Fruit fly (Drosophila melanogaster) whole organism, larva: ENCODE results near the gene CG15249.

Experiments
- noc ChIP-seq: fragments of 200-800 bp; sonication (Bioruptor generic); optimal IDR thresholded peaks from 3 replicates; lab custom pipeline; 2019; ENCODE audit warnings: missing biosample characterization, mild to moderate bottlenecking, missing genetic modification characterization, moderate library complexity

The CG15249 gene

DNA sequence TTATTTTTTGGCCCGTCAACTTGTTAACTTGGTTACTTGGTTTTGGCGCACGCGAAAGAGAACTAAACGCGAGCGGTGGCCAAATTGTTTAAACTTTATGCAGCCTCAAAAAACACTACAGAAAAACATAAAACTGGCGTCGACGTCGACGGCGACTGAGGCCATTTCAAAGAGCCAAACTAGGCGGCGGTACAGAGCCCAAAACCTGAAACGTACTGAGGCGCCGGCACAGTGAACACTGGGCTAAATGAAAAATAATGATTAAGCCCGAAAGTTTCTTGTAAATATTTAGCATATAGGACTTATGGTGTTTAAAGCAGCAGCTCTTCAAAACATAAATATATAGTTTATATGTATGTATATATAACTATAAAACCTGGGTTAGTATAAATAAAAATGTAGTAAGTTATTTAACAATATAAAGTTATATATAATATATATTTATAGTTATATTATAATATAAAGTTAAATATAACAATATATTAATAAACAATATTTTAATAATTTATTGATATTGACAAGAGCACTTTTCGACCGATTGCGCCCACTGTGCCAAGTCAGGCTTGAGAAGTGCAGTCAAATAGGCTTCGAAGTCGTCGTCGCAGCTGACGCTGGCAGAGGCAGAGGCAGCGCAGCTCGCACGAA is at the start of gene CG15249:
CG15249 (minus strand) TSS at position 51 of the 645 bp plus-strand sequence.
- no peak for TF ChIP-seq noc

- no peak for TF ChIP-seq noc
Measured at dm6 chrX:9932296-9932892, 33.0 kb upstream of the CG15249 start.

DNA sequence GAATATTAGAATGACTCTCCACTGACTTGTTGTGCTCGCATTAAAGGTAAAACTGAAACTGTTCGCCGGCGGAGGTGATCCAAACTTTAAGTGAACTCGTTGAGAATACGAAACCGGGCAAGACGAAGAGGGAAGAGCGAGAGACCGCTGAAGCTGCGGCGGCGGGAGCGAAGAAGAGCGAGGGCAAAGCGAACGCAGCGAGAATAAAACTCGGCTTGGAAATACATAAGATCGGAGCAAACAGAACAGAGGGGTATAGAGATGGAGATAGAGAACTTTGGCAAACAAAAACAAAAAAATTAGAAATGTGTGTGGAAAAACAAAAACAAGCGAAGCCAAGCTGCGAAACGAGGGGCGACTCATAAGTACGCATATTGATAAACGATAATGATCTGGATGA is 31.5 kb upstream of the CG15249 start, which contains the start of gene Idgf4:
Idgf4 (minus strand) TSS at position 67 of the 400 bp plus-strand sequence.
- TF ChIP-seq noc = peak; percentile 10

dm6 chrX:9911751-9912150 is 12.4 kb upstream of the CG15249 start:
- TF ChIP-seq noc = no peak

- no peak for TF ChIP-seq noc
Measured at dm6 chrX:9911026-9911425, 11.6 kb upstream of the CG15249 start, which contains the start of gene CG1986. TSS of gene CG1986 (minus strand) at chrX:9911126.

DNA sequence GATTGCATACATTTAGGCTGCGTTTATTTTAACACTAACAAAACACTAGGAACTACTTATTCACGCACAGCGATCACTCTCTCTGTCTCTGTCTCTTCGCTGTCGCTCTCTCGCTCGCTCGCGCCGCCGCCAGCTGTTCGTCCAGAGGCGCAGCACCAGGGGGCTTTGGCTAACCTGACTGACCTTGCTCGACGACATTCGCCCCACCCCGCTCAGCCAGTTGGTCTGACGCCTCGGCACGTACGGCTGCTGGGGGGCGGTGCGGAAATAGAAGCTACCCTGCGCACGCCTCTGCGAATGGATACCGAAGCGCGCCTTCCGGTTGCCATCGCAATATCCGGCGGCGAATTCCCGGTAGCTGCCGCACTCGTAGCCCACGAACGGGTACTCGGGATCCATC is 10.0 kb upstream of the CG15249 start:
- no peak for TF ChIP-seq noc

DNA sequence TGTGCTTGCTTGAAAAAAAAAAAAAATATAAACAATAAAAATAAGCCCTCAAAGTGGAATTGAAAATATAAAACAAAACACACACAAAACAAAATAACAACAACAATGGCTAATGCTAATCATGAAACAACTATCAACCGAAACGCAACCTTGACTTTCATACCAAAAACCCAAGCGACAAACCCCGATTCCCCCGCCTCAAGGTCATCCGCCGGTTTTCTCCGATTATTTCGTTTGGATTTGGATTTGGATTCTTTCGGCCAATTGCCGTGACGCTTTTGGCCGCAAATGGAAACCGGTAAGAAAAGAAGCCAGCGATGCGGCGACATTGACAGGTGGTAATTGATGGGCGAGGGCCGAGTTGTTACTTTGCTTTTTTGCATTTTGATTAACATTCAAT is 1.8 kb downstream of the CG15249 start:
- TF ChIP-seq noc = no peak

dm6 chrX:9892834-9893233 is 6.6 kb downstream of the CG15249 start:
- TF ChIP-seq noc = no peak

DNA sequence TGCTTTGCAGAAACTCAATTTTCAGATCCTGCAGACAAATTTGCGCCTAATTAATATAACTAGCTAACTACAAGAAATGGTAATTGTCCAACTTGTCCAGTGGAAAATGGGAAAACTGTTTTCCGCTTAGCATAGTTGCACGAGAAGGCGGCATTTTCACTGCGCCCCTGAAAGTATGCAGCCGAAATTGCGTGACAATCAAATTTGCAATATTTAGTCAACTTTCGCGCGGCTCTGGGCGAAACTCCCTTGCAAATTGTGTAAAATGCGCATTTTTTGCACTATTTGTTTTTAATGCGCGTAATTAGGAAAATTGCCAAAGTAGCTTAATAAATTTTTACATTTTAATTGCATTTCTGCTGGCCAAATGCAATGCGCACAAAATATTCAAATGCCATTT is 9.7 kb downstream of the CG15249 start:
- no peak for TF ChIP-seq noc

- TF ChIP-seq noc = no peak
Measured at dm6 chrX:9885363-9885762, 14.0 kb downstream of the CG15249 start.

- TF ChIP-seq noc = no peak
Measured at dm6 chrX:9884221-9884620, 15.2 kb downstream of the CG15249 start, which contains the start of gene CG9691. TSS of gene CG9691 (plus strand) at chrX:9884442.

DNA sequence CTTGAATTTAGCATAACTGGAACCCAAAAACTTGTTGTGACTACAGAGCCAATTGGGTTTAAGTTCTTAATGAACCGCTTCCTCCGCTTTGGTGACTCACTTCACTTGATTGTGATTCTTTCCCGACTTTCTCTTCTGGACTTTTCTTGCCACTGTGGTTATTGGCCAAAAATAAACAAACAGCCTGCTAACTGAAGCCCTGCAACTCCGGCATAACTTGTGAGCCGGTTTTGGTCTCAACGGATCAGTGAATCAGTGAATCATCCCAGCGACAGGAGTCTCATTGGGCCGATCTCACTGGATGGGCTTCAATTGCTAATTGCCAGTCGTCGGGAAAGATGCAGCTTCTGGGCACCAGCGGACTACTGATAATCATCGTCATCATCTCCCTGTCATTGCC is 16.5 kb downstream of the CG15249 start:
- TF ChIP-seq noc = no peak

- TF ChIP-seq noc = no peak
Measured at dm6 chrX:9881746-9882145, 17.6 kb downstream of the CG15249 start, which contains the start of gene CG9689. TSS of gene CG9689 (plus strand) at chrX:9881953.

dm6 chrX:9879570-9879969 is 19.8 kb downstream of the CG15249 start, which contains the start of gene CG9686:
TSS of gene CG9686 (plus strand) at chrX:9879870.
- TF ChIP-seq noc = no peak

DNA sequence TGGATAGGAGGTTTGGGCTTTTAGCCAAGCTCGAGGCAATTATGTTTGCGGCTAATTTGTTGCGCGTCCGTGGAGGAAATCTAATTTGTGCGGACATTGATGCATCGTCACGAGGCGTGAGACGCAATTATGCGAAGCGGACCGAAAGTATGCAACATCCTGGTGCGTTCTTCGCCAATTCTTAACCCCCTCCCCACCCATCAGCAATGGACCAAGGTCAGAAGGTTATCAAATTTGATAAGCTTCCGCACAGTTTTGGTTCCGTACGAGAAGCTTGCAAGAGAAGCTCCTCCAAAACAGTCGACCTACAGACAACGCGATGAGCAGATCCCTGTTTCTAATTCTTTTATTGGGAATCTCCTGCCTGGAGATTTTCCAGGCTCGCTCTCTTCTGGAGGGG is 21.3 kb downstream of the CG15249 start, which contains the start of gene CG1468:
CG1468 (plus strand) TSS at position 298 of the 400 bp plus-strand sequence.
- no peak for TF ChIP-seq noc

DNA sequence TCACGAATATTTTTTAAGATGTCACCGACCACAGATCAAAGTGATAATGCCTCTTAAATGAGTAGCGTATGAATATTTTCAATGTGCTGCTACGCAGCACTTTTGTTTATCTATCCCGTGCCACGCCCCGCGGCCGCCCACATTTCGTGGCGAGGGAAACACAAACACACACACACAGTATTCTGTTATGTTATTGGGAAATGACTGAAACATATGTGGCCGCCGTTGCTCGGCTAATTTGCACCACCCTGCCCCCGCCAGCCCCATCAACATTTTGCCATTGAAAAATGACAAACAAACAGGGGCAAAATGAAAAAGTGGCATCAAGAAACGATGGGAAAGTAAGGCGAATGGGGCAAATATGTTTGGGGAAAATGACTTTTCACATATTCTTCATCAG is 22.1 kb downstream of the CG15249 start:
- no peak for TF ChIP-seq noc

DNA sequence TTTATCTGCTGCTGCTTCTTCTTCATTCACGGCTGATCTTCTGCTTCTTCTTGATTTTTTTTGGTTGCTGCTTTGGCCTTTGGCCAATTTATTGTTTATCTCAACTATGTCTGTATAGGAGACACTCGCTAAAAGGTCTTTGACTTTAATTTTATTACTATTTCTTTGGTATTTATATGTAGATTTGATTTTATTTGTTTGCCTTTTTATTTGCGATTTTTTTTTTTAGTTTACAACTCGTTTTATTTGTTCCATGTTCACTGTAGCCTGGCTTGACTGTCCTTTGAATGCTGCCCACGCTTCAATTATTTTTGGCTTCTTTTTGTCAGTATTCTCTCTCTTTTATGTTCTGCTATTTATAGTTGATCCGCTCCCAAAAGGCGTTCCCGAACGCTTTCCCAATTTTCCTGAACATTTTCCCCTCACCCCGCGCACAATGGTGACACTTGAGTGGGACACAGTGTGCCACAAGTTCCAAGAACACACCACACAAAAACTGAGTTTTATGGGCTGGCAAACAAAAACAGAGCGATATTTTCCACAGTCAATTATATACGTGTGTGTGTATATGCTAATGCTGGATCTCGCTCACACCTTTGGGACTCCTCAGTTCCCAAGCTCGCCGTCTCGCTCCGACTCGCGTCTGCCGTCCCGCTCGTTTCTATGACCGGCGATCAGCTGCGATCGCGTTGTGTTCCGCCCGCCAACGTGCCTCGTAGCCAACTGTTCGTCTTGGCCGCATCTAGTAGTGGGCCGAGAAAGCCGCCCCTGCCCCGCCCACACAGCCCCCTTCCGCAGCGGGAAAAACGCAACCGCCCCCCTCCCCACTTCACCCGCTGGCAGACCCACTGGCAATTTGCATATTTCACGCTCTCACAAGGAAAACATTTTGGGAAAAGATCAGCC is 23.2 kb downstream of the CG15249 start, which contains the start of gene CG15247:
CG15247 (minus strand) TSS at position 725 of the 906 bp plus-strand sequence.
- TF ChIP-seq noc = peak; percentile 81
